Worm (Caenorhabditis elegans) whole organism, mixed stage, embryonic: Measurements from ENCODE around the gene srx-77.
A peak's percentile ranks its signal among the peaks of the same experiment; 100 is the strongest.

Experiments used
- M03D4.4 ChIP-seq: sonication (generic microtip); optimal IDR thresholded peaks from 2 replicates; lab custom pipeline; 2017; ENCODE audit warnings: mild to moderate bottlenecking, missing genetic modification characterization, missing compliant biosample characterization
- bed-3 ChIP-seq: fragments of 200-800 bp; sonication (Bioruptor generic); optimal IDR thresholded peaks from 3 replicates; lab custom pipeline; 2018; ENCODE audit warnings: mild to moderate bottlenecking, missing genetic modification characterization, moderate library complexity, missing compliant biosample characterization
- blmp-1 ChIP-seq: fragments of 150-350 bp; optimal IDR thresholded peaks from 2 replicates; lab custom pipeline; 2014; ENCODE audit warnings: missing biosample characterization, missing genetic modification characterization
- ceh-83 ChIP-seq: fragments of 200-800 bp; sonication (Bioruptor generic); optimal IDR thresholded peaks from 2 replicates; lab custom pipeline; 2018; ENCODE audit warnings: mild to moderate bottlenecking, missing genetic modification characterization, missing compliant biosample characterization
- ces-1 ChIP-seq: fragments of 150-350 bp; optimal IDR thresholded peaks from 2 replicates; lab custom pipeline; 2014; ENCODE audit warnings: missing biosample characterization, missing genetic modification reagents, missing genetic modification characterization
- cnd-1 ChIP-seq: fragments of 200-800 bp; sonication (Bioruptor generic); optimal IDR thresholded peaks from 2 replicates; lab custom pipeline; 2018; ENCODE audit warnings: mild to moderate bottlenecking, missing genetic modification characterization, missing compliant biosample characterization
- drap-1 ChIP-seq: fragments of 200-800 bp; sonication (Bioruptor generic); optimal IDR thresholded peaks from 3 replicates; lab custom pipeline; 2018; ENCODE audit warnings: mild to moderate bottlenecking, missing genetic modification characterization, missing compliant biosample characterization
- elt-1 ChIP-seq: sonication (generic microtip); optimal IDR thresholded peaks from 2 replicates; lab custom pipeline; 2017; ENCODE audit warnings: missing genetic modification characterization, mild to moderate bottlenecking, missing compliant biosample characterization, antibody characterized with exemption, moderate library complexity, borderline replicate concordance; ENCODE audit not compliant: insufficient read depth
- elt-3 ChIP-seq: fragments of 150-350 bp; optimal IDR thresholded peaks from 2 replicates; lab custom pipeline; 2014; ENCODE audit warnings: missing biosample characterization, missing genetic modification characterization
- ham-2 ChIP-seq: fragments of 200-800 bp; sonication (Bioruptor generic); optimal IDR thresholded peaks from 2 replicates; lab custom pipeline; 2018; ENCODE audit warnings: mild to moderate bottlenecking, missing genetic modification characterization, missing compliant biosample characterization
- hlh-1 ChIP-seq: fragments of 150-350 bp; optimal IDR thresholded peaks from 2 replicates; lab custom pipeline; 2014; ENCODE audit warnings: missing biosample characterization, missing genetic modification reagents, missing genetic modification characterization
- lin-13 ChIP-seq: fragments of 150-350 bp; optimal IDR thresholded peaks from 2 replicates; lab custom pipeline; 2014; ENCODE audit warnings: missing biosample characterization, missing genetic modification characterization
- lin-32 ChIP-seq: fragments of 200-800 bp; sonication (Bioruptor generic); optimal IDR thresholded peaks from 2 replicates; lab custom pipeline; 2018; ENCODE audit warnings: mild to moderate bottlenecking, missing genetic modification characterization, missing compliant biosample characterization
- lsy-2 ChIP-seq: fragments of 150-350 bp; optimal IDR thresholded peaks from 2 replicates; lab custom pipeline; 2014; ENCODE audit warnings: missing biosample characterization, missing genetic modification characterization
- mab-5 ChIP-seq: fragments of 150-350 bp; optimal IDR thresholded peaks from 2 replicates; lab custom pipeline; 2014; ENCODE audit warnings: missing biosample characterization, missing genetic modification characterization
- mep-1 ChIP-seq: fragments of 150-350 bp; optimal IDR thresholded peaks from 2 replicates; lab custom pipeline; 2017; ENCODE audit warnings: missing biosample characterization, missing genetic modification reagents, missing genetic modification characterization, inconsistent platforms
- mls-2 ChIP-seq: sonication (generic microtip); optimal IDR thresholded peaks from 2 replicates; lab custom pipeline; 2016; ENCODE audit warnings: mild to moderate bottlenecking, missing genetic modification characterization, moderate library complexity, missing compliant biosample characterization
- nhr-12 ChIP-seq: fragments of 150-350 bp; optimal IDR thresholded peaks from 2 replicates; lab custom pipeline; 2014; ENCODE audit warnings: missing biosample characterization, missing genetic modification characterization
- nhr-2 ChIP-seq: fragments of 150-350 bp; optimal IDR thresholded peaks from 2 replicates; lab custom pipeline; 2014; ENCODE audit warnings: missing biosample characterization, missing genetic modification characterization
- nhr-237 ChIP-seq: fragments of 150-350 bp; optimal IDR thresholded peaks from 2 replicates; lab custom pipeline; 2014; ENCODE audit warnings: missing biosample characterization, missing genetic modification characterization
- nhr-28 ChIP-seq: fragments of 150-350 bp; optimal IDR thresholded peaks from 2 replicates; lab custom pipeline; 2014; ENCODE audit warnings: missing biosample characterization, missing genetic modification characterization
- nhr-76 ChIP-seq: sonication (generic microtip); optimal IDR thresholded peaks from 2 replicates; lab custom pipeline; 2017; ENCODE audit warnings: missing biosample characterization, missing genetic modification characterization
- pha-4 ChIP-seq: fragments of 150-350 bp; optimal IDR thresholded peaks from 2 replicates; lab custom pipeline; 2018; ENCODE audit warnings: missing biosample characterization, missing genetic modification reagents, missing genetic modification characterization
- sem-2 ChIP-seq: fragments of 200-800 bp; sonication (Bioruptor generic); optimal IDR thresholded peaks from 2 replicates; lab custom pipeline; 2018; ENCODE audit warnings: mild to moderate bottlenecking, missing genetic modification characterization, missing compliant biosample characterization
- snpc-4 ChIP-seq: fragments of 150-350 bp; optimal IDR thresholded peaks from 2 replicates; lab custom pipeline; 2014; ENCODE audit warnings: missing biosample characterization, missing genetic modification characterization
- unc-120 ChIP-seq: sonication (generic microtip); optimal IDR thresholded peaks from 2 replicates; lab custom pipeline; 2017; ENCODE audit warnings: missing genetic modification characterization, missing compliant biosample characterization; ENCODE audit not compliant: poor library complexity, severe bottlenecking
- unc-39 ChIP-seq: fragments of 150-350 bp; optimal IDR thresholded peaks from 2 replicates; lab custom pipeline; 2014; ENCODE audit warnings: missing biosample characterization, missing genetic modification characterization
- unc-62 ChIP-seq: fragments of 150-350 bp; optimal IDR thresholded peaks from 2 replicates; lab custom pipeline; 2014; ENCODE audit warnings: missing biosample characterization, missing genetic modification reagents, missing genetic modification characterization
- zip-8 ChIP-seq: fragments of 150-350 bp; optimal IDR thresholded peaks from 2 replicates; lab custom pipeline; 2014; ENCODE audit warnings: missing biosample characterization, missing genetic modification characterization
- ztf-11 ChIP-seq: fragments of 150-350 bp; optimal IDR thresholded peaks from 2 replicates; lab custom pipeline; 2014; ENCODE audit warnings: missing biosample characterization, missing genetic modification characterization

Gene srx-77

DNA sequence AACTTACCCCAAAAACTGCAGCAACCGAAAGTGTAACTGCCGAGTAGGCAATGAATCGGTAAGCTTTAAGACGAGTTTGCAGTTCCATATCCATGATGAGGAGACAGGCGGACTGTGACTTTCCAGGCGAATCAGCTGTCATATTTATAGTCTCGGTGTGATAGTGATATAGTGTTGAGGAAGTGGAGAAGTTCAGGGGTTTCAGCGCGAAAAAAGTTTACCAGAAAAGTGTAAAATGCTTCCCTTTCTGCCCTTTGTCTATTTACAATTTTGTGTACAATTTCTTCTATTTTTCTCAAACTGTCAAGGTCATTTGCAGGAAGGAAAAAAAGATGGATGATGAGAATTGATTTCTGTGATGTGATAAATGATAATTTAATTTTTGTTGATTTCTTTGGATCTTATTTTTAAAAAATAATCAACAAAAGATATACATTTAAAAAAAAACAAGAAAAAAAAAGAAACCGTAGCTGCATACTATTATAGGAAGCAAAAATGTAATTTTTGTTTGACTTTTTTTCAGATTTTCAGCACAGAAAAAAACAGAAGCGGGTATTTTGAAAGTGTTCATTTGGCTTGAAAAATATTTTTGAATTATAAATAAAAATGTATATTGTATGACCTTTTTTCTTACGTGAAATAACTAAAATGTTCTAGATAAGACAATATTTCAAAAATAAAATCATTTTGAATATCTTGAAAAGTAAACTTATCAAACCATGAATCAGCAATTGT, 14.5 kb downstream of the srx-77 start, which contains the start of the genes col-139 and F41F3.1:
Gene col-139, minus strand, starts transcription at position 101 of the 735 bp plus-strand sequence.
Gene F41F3.1, plus strand, starts transcription at position 685 of the 735 bp plus-strand sequence.
- TF ChIP-seq lin-32 (GFP tag; lab: Kevin White, UChicago), result no peak
- TF ChIP-seq mab-5 (tag; lab: Kevin White, UChicago), result no peak
- no peak for TF ChIP-seq mep-1 (tag; lab: Kevin White, UChicago)
- TF ChIP-seq nhr-12 (tag; lab: Kevin White, UChicago), result no peak
- TF ChIP-seq zip-8 (tag; lab: Kevin White, UChicago), result no peak
- TF ChIP-seq ces-1 (GFP tag; lab: Kevin White, UChicago), result no peak
- no peak for TF ChIP-seq elt-1
- no peak for TF ChIP-seq unc-120 (tag; lab: Kevin White, UChicago)
- no peak for TF ChIP-seq blmp-1 (tag; lab: Kevin White, UChicago)
- no peak for TF ChIP-seq cnd-1 (tag; lab: Kevin White, UChicago)
- no peak for TF ChIP-seq nhr-28
- TF ChIP-seq ceh-83, result no peak
- no peak for TF ChIP-seq unc-39 (tag; lab: Kevin White, UChicago)
- TF ChIP-seq M03D4.4 (tag; lab: Kevin White, UChicago), result no peak
- TF ChIP-seq unc-62, result no peak
- no peak for TF ChIP-seq lsy-2 (tag; lab: Kevin White, UChicago)
- TF ChIP-seq hlh-1 (tag; lab: Kevin White, UChicago), result no peak
- TF ChIP-seq nhr-76 (tag; lab: Kevin White, UChicago), result no peak

DNA sequence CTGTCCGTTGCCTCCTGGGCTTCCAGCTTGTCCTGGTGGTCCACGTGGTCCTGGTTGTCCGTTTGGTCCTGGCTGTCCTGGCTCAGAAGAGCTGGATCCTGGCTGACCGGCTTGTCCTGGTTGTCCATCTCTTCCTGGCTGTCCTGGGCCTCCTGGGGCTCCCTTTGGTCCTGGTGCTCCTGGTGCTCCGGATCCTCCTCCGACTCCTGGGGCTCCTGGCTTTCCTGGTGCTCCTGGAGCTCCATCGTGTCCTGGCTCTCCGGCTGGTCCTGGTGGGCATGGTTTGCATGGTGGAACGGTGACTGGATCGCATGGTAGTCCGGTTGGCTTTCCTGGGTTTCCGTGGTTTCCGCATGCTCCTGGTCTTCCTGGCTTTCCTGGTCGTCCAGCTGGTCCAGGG, 15.4 kb downstream of the srx-77 start:
- TF ChIP-seq nhr-76 (tag; lab: Kevin White, UChicago), result no peak
- TF ChIP-seq hlh-1 (tag; lab: Kevin White, UChicago), result no peak
- TF ChIP-seq pha-4, result no peak
- no peak for TF ChIP-seq ces-1 (GFP tag; lab: Kevin White, UChicago)
- TF ChIP-seq nhr-2, result no peak
- TF ChIP-seq drap-1 (GFP tag; lab: Kevin White, UChicago), result no peak
- no peak for TF ChIP-seq nhr-237 (tag; lab: Kevin White, UChicago)
- TF ChIP-seq ztf-11 (tag; lab: Kevin White, UChicago), result no peak
- TF ChIP-seq, all 35 proteins: peak for 0

DNA sequence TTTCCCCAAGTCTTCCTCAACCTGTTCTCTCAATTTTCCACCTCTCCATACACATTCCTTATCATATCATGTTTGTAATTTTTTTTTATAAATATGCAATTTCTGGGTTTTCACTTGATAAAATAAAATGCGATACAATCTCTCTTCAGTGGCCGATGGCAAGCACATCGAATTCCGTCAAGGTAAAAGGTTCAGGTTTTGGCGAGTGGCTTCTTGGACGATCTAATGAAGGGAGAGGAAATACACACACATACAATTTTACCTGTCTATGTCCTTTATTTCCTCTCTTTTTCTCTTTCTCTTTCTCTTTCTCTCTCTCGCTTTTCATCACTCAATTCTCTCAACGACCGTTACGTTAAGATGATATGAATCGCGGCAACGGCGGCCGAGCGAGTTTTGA, 17.1 kb downstream of the srx-77 start:
- TF ChIP-seq ham-2 (GFP tag; lab: Kevin White, UChicago) (peak; percentile 20), elt-1 (peak; percentile 53), lin-13 (tag; lab: Kevin White, UChicago) (no peak)
- TF ChIP-seq, all 35 proteins: peak for 2

DNA sequence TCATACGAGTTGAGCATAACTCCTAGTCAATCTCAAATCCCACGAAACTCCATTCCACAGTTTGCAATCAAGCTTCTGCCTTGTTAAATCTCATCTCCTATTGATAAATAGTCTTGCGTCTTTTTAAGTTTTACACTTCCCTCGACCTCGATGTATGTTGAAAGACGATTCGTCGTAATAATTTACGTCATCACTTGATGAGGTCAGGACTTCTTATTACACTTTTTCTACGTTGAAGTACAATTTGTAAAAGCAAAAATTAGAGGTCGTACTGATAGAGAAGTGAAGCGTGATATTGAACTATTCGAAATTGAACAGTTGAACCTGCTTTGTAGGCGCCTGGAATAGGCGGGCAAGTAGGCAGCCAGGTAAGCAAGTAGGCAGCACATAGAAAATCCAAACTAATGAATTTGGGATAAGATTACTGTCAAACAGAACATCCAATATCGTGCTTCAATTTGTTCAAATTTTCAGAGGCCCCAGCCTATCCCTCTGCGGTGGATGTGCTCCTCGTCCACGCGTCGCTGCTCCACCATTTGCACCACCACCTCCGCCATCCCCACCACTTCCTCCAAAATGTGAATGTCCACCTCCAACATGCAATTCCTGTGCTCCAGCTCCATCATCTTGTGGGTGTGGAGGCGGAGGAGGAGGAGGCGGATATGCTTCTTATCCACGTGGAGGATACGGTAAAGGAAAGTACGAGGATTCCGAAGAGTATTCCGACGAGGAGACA, 18.7 kb downstream of the srx-77 start:
- TF ChIP-seq bed-3 (GFP tag; lab: Kevin White, UChicago), result no peak
- TF ChIP-seq mls-2 (tag; lab: Kevin White, UChicago), result no peak
- TF ChIP-seq elt-3 (tag; lab: Kevin White, UChicago), result no peak
- no peak for TF ChIP-seq ham-2 (GFP tag; lab: Kevin White, UChicago)
- TF ChIP-seq mab-5 (tag; lab: Kevin White, UChicago), result no peak
- TF ChIP-seq hlh-1 (tag; lab: Kevin White, UChicago), result no peak
- no peak for TF ChIP-seq unc-62
- no peak for TF ChIP-seq ztf-11 (tag; lab: Kevin White, UChicago)
- TF ChIP-seq ces-1 (GFP tag; lab: Kevin White, UChicago), result no peak
- TF ChIP-seq zip-8 (tag; lab: Kevin White, UChicago), result no peak
- no peak for TF ChIP-seq M03D4.4 (tag; lab: Kevin White, UChicago)
- TF ChIP-seq elt-1, result no peak
- TF ChIP-seq nhr-76 (tag; lab: Kevin White, UChicago), result no peak
- TF ChIP-seq mep-1 (tag; lab: Kevin White, UChicago), result no peak
- TF ChIP-seq snpc-4 (tag; lab: Kevin White, UChicago), result no peak
- TF ChIP-seq blmp-1 (tag; lab: Kevin White, UChicago), result no peak
- no peak for TF ChIP-seq sem-2 (GFP tag; lab: Kevin White, UChicago)
